Worm (Caenorhabditis elegans): ENCODE results near the gene lat-1.

Gene lat-1

ce11 chrII:8933693-8934432 lies 37.2 kb downstream of the lat-1 start, which contains the start of gene T21B10.3 (continued):
- TF ChIP-seq hrde-1 (tag; optimal IDR thresholded peaks at IDR 0.05; ENCODE audit: borderline replicate concordance), result peak; percentile 79
- peak; percentile 44; the same call in 1 of the 2 replicates for TF ChIP-seq let-526 (GFP tag; IDR thresholded peaks at IDR 0.05)
- no peak for TF ChIP-seq ceh-40 (GFP tag; IDR thresholded peaks at IDR 0.05)
- peak; percentile 73; the same call in 1 of the 2 replicates for TF ChIP-seq nfyb-1 (GFP tag; IDR thresholded peaks at IDR 0.05)
- peak; percentile 81 for TF ChIP-seq lir-1 (GFP tag; conservative IDR thresholded peaks at IDR 0.05)
- peak; percentile 72 for TF ChIP-seq snpc-4 (GFP tag; optimal IDR thresholded peaks at IDR 0.05)
- TF ChIP-seq snpc-4 (tag; optimal IDR thresholded peaks at IDR 0.05), result peak; percentile 7 to 72 (median 65)
- peak; percentile 80 for TF ChIP-seq F23B12.7 (tag; optimal IDR thresholded peaks at IDR 0.05; ENCODE audit: insufficient read depth)
- TF ChIP-seq lsy-27 (tag; optimal IDR thresholded peaks at IDR 0.05; ENCODE audit: borderline replicate concordance, insufficient read depth), result no peak
- no peak for TF ChIP-seq nhr-90 (tag; optimal IDR thresholded peaks at IDR 0.05)
- peak; percentile 98 for TF ChIP-seq madf-8 (GFP tag; conservative IDR thresholded peaks at IDR 0.05)
- TF ChIP-seq unc-130 (GFP tag; optimal IDR thresholded peaks at IDR 0.05), result peak; percentile 95
- no peak for TF ChIP-seq ztf-3 (GFP tag; optimal IDR thresholded peaks at IDR 0.05)
- TF ChIP-seq B0035.1 (tag; optimal IDR thresholded peaks at IDR 0.05), result peak; percentile 53
- peak; percentile 96 for TF ChIP-seq Y53G8AR.9 (GFP tag; conservative IDR thresholded peaks at IDR 0.05)
- TF ChIP-seq egrh-3 (GFP tag; IDR thresholded peaks at IDR 0.05), result peak; percentile 31; the same call in 1 of the 2 replicates
- peak; percentile 49 for TF ChIP-seq ztf-18 (tag; optimal IDR thresholded peaks at IDR 0.05)
- TF ChIP-seq mes-4 (tag; optimal IDR thresholded peaks at IDR 0.05), result no peak
- TF ChIP-seq nhr-179 (tag; optimal IDR thresholded peaks at IDR 0.05), result no peak
- TF ChIP-seq tbx-9 (tag; optimal IDR thresholded peaks at IDR 0.05; ENCODE audit: borderline replicate concordance), result no peak
- TF ChIP-seq pbrm-1 (GFP tag; IDR thresholded peaks at IDR 0.05), result peak; percentile 89
- no peak for TF ChIP-seq ztf-6 (GFP tag; IDR thresholded peaks at IDR 0.05)
- no peak for TF ChIP-seq sea-2 (GFP tag; IDR thresholded peaks at IDR 0.05)
- peak; percentile 61 for TF ChIP-seq snpc-1.1 (tag; optimal IDR thresholded peaks at IDR 0.05; ENCODE audit: insufficient read depth)
- TF ChIP-seq F52B5.7 (tag; optimal IDR thresholded peaks at IDR 0.05), result peak; percentile 89
- TF ChIP-seq K11D2.4 (GFP tag; IDR thresholded peaks at IDR 0.05), result peak; percentile 53; the same call in 1 of the 2 replicates
- peak; percentile 90 for TF ChIP-seq athp-1 (tag; optimal IDR thresholded peaks at IDR 0.05)
- peak; percentile 28 for TF ChIP-seq nhr-27 (tag; optimal IDR thresholded peaks at IDR 0.05)
- no peak for TF ChIP-seq F37B4.10 (GFP tag; IDR thresholded peaks at IDR 0.05)
- TF ChIP-seq aptf-3 (GFP tag; IDR thresholded peaks at IDR 0.05), result no peak
- TF ChIP-seq ceh-27 (GFP tag; optimal IDR thresholded peaks at IDR 0.05), result no peak
- TF ChIP-seq zfh-2 (GFP tag; conservative IDR thresholded peaks at IDR 0.05), result no peak
- TF ChIP-seq mxl-1 (tag; optimal IDR thresholded peaks at IDR 0.05), result no peak
- peak; percentile 91 for TF ChIP-seq hsf-1 (GFP tag; IDR thresholded peaks at IDR 0.05)
- TF ChIP-seq snpc-3.4 (tag; optimal IDR thresholded peaks at IDR 0.05), result peak; percentile 93
- no peak for TF ChIP-seq cebp-2 (GFP tag; IDR thresholded peaks at IDR 0.05)
- TF ChIP-seq K12H6.12 (tag; optimal IDR thresholded peaks at IDR 0.05), result no peak
- TF ChIP-seq hmg-20 (GFP tag; IDR thresholded peaks at IDR 0.05), result 0 out of 2 replicates have a peak, but pooled peaks have one; percentile 31
- TF ChIP-seq efl-1 (GFP tag; optimal IDR thresholded peaks at IDR 0.05), result peak; percentile 99
- peak; percentile 54 for TF ChIP-seq ets-4 (GFP tag; optimal IDR thresholded peaks at IDR 0.05)
- no peak for TF ChIP-seq sdz-38 (tag; optimal IDR thresholded peaks at IDR 0.05)
- peak; percentile 97 for TF ChIP-seq ceh-91 (GFP tag; IDR thresholded peaks at IDR 0.05)
- no peak for TF ChIP-seq T26A5.8 (tag; optimal IDR thresholded peaks at IDR 0.05)
- TF ChIP-seq hmg-1.2 (GFP tag; IDR thresholded peaks at IDR 0.05), result peak; percentile 75
- no peak for TF ChIP-seq sptf-2 (GFP tag; optimal IDR thresholded peaks at IDR 0.05)
- peak; percentile 94 for TF ChIP-seq tlf-1 (GFP tag; optimal IDR thresholded peaks at IDR 0.05)
- TF ChIP-seq lin-40 (tag; optimal IDR thresholded peaks at IDR 0.05), result peak; percentile 36

Data from whole organism, young adult.